Worm (Caenorhabditis elegans): Measurements from ENCODE around the gene ZK688.10.

Gene ZK688.10

DNA sequence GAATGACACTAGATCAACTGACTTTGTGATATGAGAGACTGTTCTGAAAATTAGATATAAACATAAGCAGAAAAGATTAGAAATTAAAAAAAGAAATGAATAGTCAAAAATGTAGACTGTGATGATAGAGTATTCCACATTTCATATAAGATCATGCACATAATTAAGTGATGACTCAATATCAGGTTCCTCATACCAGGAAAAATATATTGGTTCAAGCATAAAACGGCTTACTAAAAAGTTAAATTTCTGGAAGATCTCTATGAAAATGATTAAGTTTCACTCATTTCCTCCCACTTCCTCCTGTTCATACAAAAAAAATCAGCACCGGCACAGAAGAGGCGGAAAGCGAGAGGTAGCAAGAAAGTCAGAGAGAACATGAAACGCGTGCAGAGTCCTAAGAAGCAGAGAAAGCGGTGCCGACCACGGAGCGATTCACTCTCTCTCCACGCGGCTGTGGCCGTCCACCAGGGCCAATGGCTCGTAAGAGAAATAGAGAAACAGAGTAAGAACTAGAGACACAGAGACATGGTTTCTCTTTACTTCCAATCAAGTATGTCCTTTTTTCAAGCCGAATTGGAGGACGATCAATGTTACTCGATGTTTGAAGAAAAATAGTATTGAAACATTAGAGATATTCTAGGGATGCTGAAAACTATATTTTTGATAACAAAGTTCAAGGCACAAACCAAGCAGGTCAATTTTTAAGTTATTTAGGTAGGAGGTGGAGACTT, 5.1 kb downstream of the ZK688.10 start, which contains the start of the genes ZK688.5 and fahd-1 (continued):
- 0 out of 2 replicates have a peak, but pooled peaks have one; percentile 52 for TF ChIP-seq B0336.3 (GFP tag; IDR thresholded peaks at IDR 0.05)
- no peak for TF ChIP-seq ztf-18 (tag; optimal IDR thresholded peaks at IDR 0.05)
- no peak for TF ChIP-seq die-1 (tag; optimal IDR thresholded peaks at IDR 0.05)
- no peak for TF ChIP-seq ceh-91 (GFP tag; IDR thresholded peaks at IDR 0.05)
- no peak for TF ChIP-seq zim-3 (tag; optimal IDR thresholded peaks at IDR 0.05)
- no peak for TF ChIP-seq ceh-100 (GFP tag; IDR thresholded peaks at IDR 0.05)
- TF ChIP-seq lsl-1 (GFP tag; optimal IDR thresholded peaks at IDR 0.05): no peak
- peak; percentile 71 for TF ChIP-seq lsy-27 (tag; optimal IDR thresholded peaks at IDR 0.05; ENCODE audit: borderline replicate concordance, insufficient read depth)
- no peak; the same call in 1 of the 2 replicates for TF ChIP-seq dox-1 (GFP tag; IDR thresholded peaks at IDR 0.05)
- TF ChIP-seq snpc-1.3 (tag; optimal IDR thresholded peaks at IDR 0.05; ENCODE audit: insufficient read depth): no peak
- TF ChIP-seq ceh-79 (tag; optimal IDR thresholded peaks at IDR 0.05): no peak
- no peak for TF ChIP-seq attf-6 (GFP tag; IDR thresholded peaks at IDR 0.05)
- TF ChIP-seq unc-62 (GFP tag; optimal IDR thresholded peaks at IDR 0.05): peak; percentile 23
- no peak for TF ChIP-seq ceh-58 (GFP tag; IDR thresholded peaks at IDR 0.05)
- no peak for TF ChIP-seq dpl-1 (GFP tag; optimal IDR thresholded peaks at IDR 0.05)
- TF ChIP-seq madf-8 (GFP tag; conservative IDR thresholded peaks at IDR 0.05): no peak
- TF ChIP-seq ztf-25 (GFP tag; IDR thresholded peaks at IDR 0.05): no peak
- TF ChIP-seq efl-1 (GFP tag; optimal IDR thresholded peaks at IDR 0.05): no peak
- no peak for TF ChIP-seq lag-1 (GFP tag; IDR thresholded peaks at IDR 0.05)
- no peak for TF ChIP-seq hlh-26 (GFP tag; conservative IDR thresholded peaks at IDR 0.05)
- no peak for TF ChIP-seq F23B12.7 (tag; optimal IDR thresholded peaks at IDR 0.05; ENCODE audit: insufficient read depth)
- TF ChIP-seq Y67H2A.10 (GFP tag; conservative IDR thresholded peaks at IDR 0.05): no peak
- TF ChIP-seq nfya-1 (tag; optimal IDR thresholded peaks at IDR 0.05; ENCODE audit: borderline replicate concordance, insufficient read depth): no peak
- no peak for TF ChIP-seq hsf-1 (GFP tag; IDR thresholded peaks at IDR 0.05)
- no peak for TF ChIP-seq Y95B8A.8 (GFP tag; IDR thresholded peaks at IDR 0.05)
- peak; percentile 34 for TF ChIP-seq K12H6.12 (tag; optimal IDR thresholded peaks at IDR 0.05)
- no peak for TF ChIP-seq fkh-3 (tag; optimal IDR thresholded peaks at IDR 0.05)
- no peak for TF ChIP-seq tlf-1 (GFP tag; optimal IDR thresholded peaks at IDR 0.05)
- TF ChIP-seq ccch-3 (GFP tag; optimal IDR thresholded peaks at IDR 0.05): no peak
- TF ChIP-seq nhr-120 (GFP tag; IDR thresholded peaks at IDR 0.05): no peak
- TF ChIP-seq F57C9.4 (tag; optimal IDR thresholded peaks at IDR 0.05): no peak
- no peak for TF ChIP-seq bed-1 (GFP tag; IDR thresholded peaks at IDR 0.05)
- TF ChIP-seq ekl-4 (GFP tag; IDR thresholded peaks at IDR 0.05): no peak
- TF ChIP-seq snpc-3.4 (tag; optimal IDR thresholded peaks at IDR 0.05): no peak
- TF ChIP-seq ztf-6 (GFP tag; IDR thresholded peaks at IDR 0.05): no peak
- TF ChIP-seq ztf-22 (GFP tag; optimal IDR thresholded peaks at IDR 0.05): no peak
- TF ChIP-seq snpc-4 (GFP tag; optimal IDR thresholded peaks at IDR 0.05): no peak
- peak in 3 of 4 experiments; percentile 2 to 48 (median 12) for TF ChIP-seq snpc-4 (tag; optimal IDR thresholded peaks at IDR 0.05)
- no peak for TF ChIP-seq lin-35 (GFP tag; optimal IDR thresholded peaks at IDR 0.05)
- no peak for TF ChIP-seq sdz-38 (tag; optimal IDR thresholded peaks at IDR 0.05)
- TF ChIP-seq hmg-20 (GFP tag; IDR thresholded peaks at IDR 0.05): no peak
- TF ChIP-seq hlh-12 (tag; optimal IDR thresholded peaks at IDR 0.05): no peak
- peak; percentile 27; the same call in 1 of the 2 replicates for TF ChIP-seq madf-6 (GFP tag; IDR thresholded peaks at IDR 0.05)
- no peak for TF ChIP-seq xnd-1 (tag; optimal IDR thresholded peaks at IDR 0.05)
- TF ChIP-seq dpff-1 (tag; optimal IDR thresholded peaks at IDR 0.05): no peak
- TF ChIP-seq D2030.7 (GFP tag; IDR thresholded peaks at IDR 0.05): no peak
- no peak for TF ChIP-seq mxl-1 (tag; optimal IDR thresholded peaks at IDR 0.05)
- peak; percentile 7 for TF ChIP-seq lin-54 (GFP tag; optimal IDR thresholded peaks at IDR 0.05)

All from whole organism, young adult.